Fruit fly (Drosophila melanogaster) whole organism, embryonic: ENCODE measurements around the gene stumps.

Experiments
- B-H1 ChIP-seq: fragments of 200-800 bp; sonication (Bioruptor generic); IDR thresholded peaks from 3 replicates; pipeline ENCODE4 v1.3.6; 2022; ENCODE audit warnings: missing biosample characterization, missing genetic modification characterization
- CG10147 ChIP-seq: fragments of 200-800 bp; sonication (Bioruptor generic); optimal IDR thresholded peaks from 2 replicates; lab custom pipeline; 2019; ENCODE audit warnings: missing biosample characterization, mild to moderate bottlenecking, missing genetic modification characterization, moderate library complexity
- CG10267 ChIP-seq: fragments of 200-800 bp; sonication (Bioruptor generic); optimal IDR thresholded peaks from 2 replicates; lab custom pipeline; 2018; ENCODE audit warnings: missing biosample characterization, mild to moderate bottlenecking, missing genetic modification characterization, moderate library complexity
- CG10979 ChIP-seq: fragments of 200-800 bp; sonication (Bioruptor generic); optimal IDR thresholded peaks from 2 replicates; lab custom pipeline; 2018; ENCODE audit warnings: missing biosample characterization, mild to moderate bottlenecking, missing genetic modification characterization, moderate library complexity
- CG11695 ChIP-seq: fragments of 200-800 bp; sonication (Bioruptor generic); IDR thresholded peaks from 3 replicates; pipeline ENCODE4 v1.3.6; 2022; ENCODE audit warnings: missing biosample characterization, missing genetic modification characterization
- CG13296 ChIP-seq: fragments of 200-800 bp; sonication (Bioruptor generic); optimal IDR thresholded peaks from 3 replicates; lab custom pipeline; 2018; ENCODE audit warnings: missing biosample characterization, mild to moderate bottlenecking, missing genetic modification characterization
- CG15269 ChIP-seq: fragments of 200-800 bp; sonication (Bioruptor generic); optimal IDR thresholded peaks from 2 replicates; lab custom pipeline; 2018; ENCODE audit warnings: missing biosample characterization, mild to moderate bottlenecking, missing genetic modification characterization, moderate library complexity
- CG15514 ChIP-seq: fragments of 200-800 bp; sonication (Bioruptor generic); optimal IDR thresholded peaks from 3 replicates; lab custom pipeline; 2017; ENCODE audit warnings: missing biosample characterization, missing genetic modification characterization, mild to moderate bottlenecking, moderate library complexity, missing genetic modification reagents
- CG17328 ChIP-seq: fragments of 200-800 bp; sonication (Bioruptor generic); IDR thresholded peaks from 2 replicates; pipeline ENCODE4 v1.3.6; 2022; ENCODE audit warnings: missing biosample characterization, missing genetic modification characterization
- CG1792 ChIP-seq: fragments of 200-800 bp; sonication (Bioruptor generic); optimal IDR thresholded peaks from 2 replicates; lab custom pipeline; 2016; ENCODE audit warnings: missing biosample characterization, missing genetic modification characterization
- CG18599 ChIP-seq: fragments of 200-800 bp; sonication (Bioruptor generic); optimal IDR thresholded peaks from 3 replicates; lab custom pipeline; 2017; ENCODE audit warnings: missing biosample characterization, missing genetic modification characterization, mild to moderate bottlenecking, moderate library complexity, missing genetic modification reagents
- CG30403 ChIP-seq: fragments of 200-800 bp; sonication (Bioruptor generic); optimal IDR thresholded peaks from 3 replicates; lab custom pipeline; 2016; ENCODE audit warnings: missing biosample characterization, missing genetic modification characterization
- CG3163 ChIP-seq: fragments of 200-800 bp; sonication (Bioruptor generic); optimal IDR thresholded peaks from 3 replicates; lab custom pipeline; 2016; ENCODE audit warnings: missing biosample characterization, missing genetic modification characterization
- CG3281 ChIP-seq: fragments of 200-800 bp; sonication (Bioruptor generic); optimal IDR thresholded peaks from 3 replicates; lab custom pipeline; 2017; ENCODE audit warnings: missing biosample characterization, mild to moderate bottlenecking, missing genetic modification characterization
- CG34422 ChIP-seq: fragments of 200-800 bp; sonication (Bioruptor generic); IDR thresholded peaks from 3 replicates; pipeline ENCODE4 v1.3.6; 2022; ENCODE audit warnings: missing biosample characterization, missing genetic modification characterization
- CG3995 ChIP-seq: fragments of 200-800 bp; sonication (Bioruptor generic); optimal IDR thresholded peaks from 3 replicates; lab custom pipeline; 2016; ENCODE audit warnings: missing biosample characterization, missing genetic modification characterization
- CG4424 ChIP-seq: fragments of 200-800 bp; sonication (Bioruptor generic); optimal IDR thresholded peaks from 3 replicates; lab custom pipeline; 2016; ENCODE audit warnings: missing biosample characterization, missing genetic modification characterization
- CG6689 ChIP-seq: fragments of 200-800 bp; sonication (Bioruptor generic); IDR thresholded peaks from 2 replicates; pipeline ENCODE4 v1.3.6; 2022; ENCODE audit warnings: missing biosample characterization, missing genetic modification characterization
- CG6813 ChIP-seq: fragments of 200-800 bp; sonication (Bioruptor generic); optimal IDR thresholded peaks from 2 replicates; lab custom pipeline; 2017; ENCODE audit warnings: missing biosample characterization, missing genetic modification characterization, mild to moderate bottlenecking, moderate library complexity, missing genetic modification reagents
- CG7372 ChIP-seq: fragments of 200-800 bp; sonication (Bioruptor generic); IDR thresholded peaks from 2 replicates; pipeline ENCODE4 v1.3.6; 2022; ENCODE audit warnings: missing biosample characterization, missing genetic modification characterization
- CTCF ChIP-seq: fragments of 200-800 bp; sonication (Bioruptor generic); optimal IDR thresholded peaks from 2 replicates; lab custom pipeline; 2017; ENCODE audit warnings: missing biosample characterization, mild to moderate bottlenecking, missing genetic modification characterization, moderate library complexity
- CoRest ChIP-seq: fragments of 200-800 bp; sonication (Bioruptor generic); optimal IDR thresholded peaks from 3 replicates; lab custom pipeline; 2018; ENCODE audit warnings: missing biosample characterization, mild to moderate bottlenecking, missing genetic modification characterization, moderate library complexity
- Fer1 ChIP-seq: fragments of 200-800 bp; sonication (Bioruptor generic); optimal IDR thresholded peaks from 2 replicates; lab custom pipeline; 2017; ENCODE audit warnings: missing biosample characterization, mild to moderate bottlenecking, missing genetic modification characterization
- Fer3 ChIP-seq: fragments of 200-800 bp; sonication (Bioruptor generic); optimal IDR thresholded peaks from 2 replicates; lab custom pipeline; 2018; ENCODE audit warnings: missing biosample characterization, mild to moderate bottlenecking, missing genetic modification characterization, moderate library complexity
- HLH3B ChIP-seq: fragments of 200-800 bp; sonication (Bioruptor generic); IDR thresholded peaks from 2 replicates; pipeline ENCODE4 v1.3.6; 2022; ENCODE audit warnings: missing biosample characterization, missing genetic modification characterization
- Hr51 ChIP-seq, 2 experiments: fragments of 200-800 bp; sonication (Bioruptor generic); optimal IDR thresholded peaks; 2 replicates in 1 of 2; 3 replicates in 1 of 2; lab custom pipeline; 2016 to 2018; ENCODE audit warnings: missing biosample characterization in 2 of 2, missing genetic modification characterization in 2 of 2, mild to moderate bottlenecking in 1 of 2, moderate library complexity in 1 of 2
- Med ChIP-seq: fragments of 200-800 bp; sonication (Bioruptor generic); peaks from one replicate; lab custom pipeline; 2016; ENCODE audit warnings: missing biosample characterization, missing genetic modification characterization, mild to moderate bottlenecking, inconsistent platforms, moderate library complexity
- Meics ChIP-seq: fragments of 200-800 bp; sonication (Bioruptor generic); optimal IDR thresholded peaks from 2 replicates; lab custom pipeline; 2017; ENCODE audit warnings: missing biosample characterization, mild to moderate bottlenecking, missing genetic modification characterization
- Oli ChIP-seq: fragments of 200-800 bp; sonication (Bioruptor generic); optimal IDR thresholded peaks from 2 replicates; lab custom pipeline; 2018; ENCODE audit warnings: missing biosample characterization, mild to moderate bottlenecking, missing genetic modification characterization, moderate library complexity
- Poxn ChIP-seq: fragments of 200-800 bp; sonication (Bioruptor generic); IDR thresholded peaks from 2 replicates; pipeline ENCODE4 v1.3.6; 2022; ENCODE audit warnings: missing biosample characterization, missing genetic modification characterization
- Sox102F ChIP-seq: fragments of 200-800 bp; sonication (Bioruptor generic); optimal IDR thresholded peaks from 2 replicates; lab custom pipeline; 2018; ENCODE audit warnings: missing biosample characterization, mild to moderate bottlenecking, missing genetic modification characterization, moderate library complexity
- ara ChIP-seq: fragments of 200-800 bp; sonication (Bioruptor generic); IDR thresholded peaks from 2 replicates; pipeline ENCODE4 v1.3.6; 2022; ENCODE audit warnings: missing biosample characterization, missing genetic modification characterization
- cwo ChIP-seq: fragments of 200-800 bp; sonication (Bioruptor generic); optimal IDR thresholded peaks from 3 replicates; lab custom pipeline; 2017; ENCODE audit warnings: missing biosample characterization, missing genetic modification characterization, mild to moderate bottlenecking, moderate library complexity, missing genetic modification reagents
- en ChIP-seq: fragments of 200-800 bp; sonication (Bioruptor generic); optimal IDR thresholded peaks from 2 replicates; lab custom pipeline; 2016; ENCODE audit warnings: missing biosample characterization, missing genetic modification characterization
- eve ChIP-seq, 2 experiments: fragments of >200 bp; optimal IDR thresholded peaks; 2 replicates each; lab custom pipeline; 2017; ENCODE audit warnings: missing biosample characterization in 2 of 2, missing genetic modification characterization in 2 of 2
- ftz-f1 ChIP-seq: fragments of 200-800 bp; sonication (Bioruptor generic); optimal IDR thresholded peaks from 2 replicates; lab custom pipeline; 2016; ENCODE audit warnings: missing biosample characterization, missing genetic modification characterization
- gce ChIP-seq: fragments of 200-800 bp; sonication (Bioruptor generic); IDR thresholded peaks from 3 replicates; pipeline ENCODE4 v1.3.6; 2022; ENCODE audit warnings: missing biosample characterization, missing genetic modification characterization
- gro ChIP-seq: fragments of 200-800 bp; sonication (Bioruptor generic); optimal IDR thresholded peaks from 2 replicates; lab custom pipeline; 2016; ENCODE audit warnings: missing biosample characterization, missing genetic modification characterization
- hth ChIP-seq: fragments of >200 bp; optimal IDR thresholded peaks from 2 replicates; lab custom pipeline; 2017; ENCODE audit warnings: inconsistent platforms
- ind ChIP-seq: fragments of 200-800 bp; sonication (Bioruptor generic); optimal IDR thresholded peaks from 3 replicates; lab custom pipeline; 2016; ENCODE audit warnings: missing biosample characterization, missing genetic modification characterization
- lab ChIP-seq: fragments of 200-800 bp; sonication (Bioruptor generic); optimal IDR thresholded peaks from 3 replicates; lab custom pipeline; 2017; ENCODE audit warnings: missing biosample characterization, missing genetic modification characterization, mild to moderate bottlenecking, moderate library complexity, missing genetic modification reagents
- pfk ChIP-seq: fragments of 200-800 bp; sonication (Bioruptor generic); optimal IDR thresholded peaks from 2 replicates; lab custom pipeline; 2018; ENCODE audit warnings: missing biosample characterization, mild to moderate bottlenecking, missing genetic modification characterization, moderate library complexity
- prd ChIP-seq, 3 experiments: fragments of >200 bp in 2 of 3; fragments of 200-800 bp in 1 of 3; sonication (Bioruptor generic) in 1 of 3; optimal IDR thresholded peaks in 2 of 3; IDR thresholded peaks in 1 of 3; 2 replicates in 2 of 3; 3 replicates in 1 of 3; pipeline versions ENCODE4 v1.3.6 to Lab custom; 2017 to 2022; ENCODE audit warnings: missing biosample characterization in 1 of 3, missing genetic modification characterization in 1 of 3
- row ChIP-seq: fragments of 200-800 bp; sonication (Bioruptor generic); IDR thresholded peaks from 3 replicates; pipeline ENCODE4 v1.3.6; 2022; ENCODE audit warnings: missing biosample characterization, missing genetic modification characterization
- so ChIP-seq: fragments of 200-800 bp; sonication (Bioruptor generic); IDR thresholded peaks from 3 replicates; pipeline ENCODE4 v1.3.6; 2022; ENCODE audit warnings: missing biosample characterization, missing genetic modification characterization
- tap ChIP-seq: fragments of 200-800 bp; optimal IDR thresholded peaks from 3 replicates; lab custom pipeline; 2019; ENCODE audit warnings: missing biosample characterization, mild to moderate bottlenecking, missing genetic modification characterization, moderate library complexity

Gene stumps

dm6 chr3R:14576692-14577646 lies at the start of gene stumps (continued):
- TF ChIP-seq hth (lab: Kevin White, UChicago) (no peak), ftz-f1 (GFP tag; lab: Kevin White, UChicago) (no peak), CG34422 (GFP tag; lab: Robert Waterston, UW) (peak; percentile 28; the same call in 1 of the 3 replicates), so (peak; percentile 72; the same call in 2 of the 3 replicates), Med (GFP tag; lab: Kevin White, UChicago) (peak; percentile 73), CG3163 (GFP tag; lab: Kevin White, UChicago) (peak; percentile 94)

DNA sequence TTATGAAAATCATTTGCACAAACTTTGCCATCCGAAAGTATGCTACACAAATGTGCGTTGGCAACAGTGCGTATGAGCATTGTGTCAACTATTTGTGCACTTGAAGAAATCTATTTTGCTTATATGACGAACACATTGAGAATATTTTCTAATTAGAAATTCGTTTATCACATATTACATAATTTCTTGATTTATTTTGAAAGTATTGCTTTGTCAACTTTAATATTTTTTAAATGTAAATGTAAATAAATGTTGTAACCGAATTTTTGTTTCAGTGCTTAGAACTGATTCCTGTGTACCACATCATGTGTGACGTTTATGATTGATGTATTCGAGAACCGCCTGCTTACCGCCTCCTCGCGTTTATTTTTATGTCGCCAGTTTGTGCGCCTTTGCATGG lies 35.0 kb upstream of the stumps start:
- peak in 1 of 2 experiments; percentile 44 for TF ChIP-seq Hr51 (GFP tag; optimal IDR thresholded peaks at IDR 0.05; lab: Kevin White, UChicago)
- TF ChIP-seq CG17328 (GFP tag; lab: Robert Waterston, UW), result peak; percentile 26; the same call in 1 of the 2 replicates
- peak; percentile 11 for TF ChIP-seq CG4424 (GFP tag; lab: Kevin White, UChicago)
- TF ChIP-seq row (GFP tag; lab: Robert Waterston, UW), result peak; percentile 56; the same call in 2 of the 3 replicates
- peak; percentile 55 for TF ChIP-seq lab (GFP tag; lab: Kevin White, UChicago)
- TF ChIP-seq Meics (GFP tag; lab: Kevin White, UChicago), result peak; percentile 45
- TF ChIP-seq CG10267, result no peak
- peak; percentile 21; the same call in 1 of the 2 replicates for TF ChIP-seq HLH3B (GFP tag; lab: Robert Waterston, UW)
- 0 out of 2 replicates have a peak, but pooled peaks have one; percentile 32 for TF ChIP-seq ara (GFP tag; lab: Robert Waterston, UW)
- no peak for TF ChIP-seq Poxn
- TF ChIP-seq CG10979, result no peak
- TF ChIP-seq CoRest (tag; lab: Kevin White, UChicago), result peak; percentile 16
- TF ChIP-seq gce (GFP tag; lab: Robert Waterston, UW), result 0 out of 3 replicates have a peak, but pooled peaks have one; percentile 39
- TF ChIP-seq pfk (GFP tag; lab: Kevin White, UChicago), result no peak
- TF ChIP-seq CG15269 (tag; lab: Kevin White, UChicago), result peak; percentile 39
- TF ChIP-seq tap (tag; lab: Kevin White, UChicago), result peak; percentile 19
- peak; percentile 5 for TF ChIP-seq CG15514 (GFP tag; lab: Kevin White, UChicago)
- TF ChIP-seq CG30403, result peak; percentile 5
- TF ChIP-seq CG18599, result peak; percentile 46
- TF ChIP-seq CG6813 (GFP tag; lab: Kevin White, UChicago), result no peak
- no peak for TF ChIP-seq B-H1 (GFP tag; lab: Robert Waterston, UW)
- peak; percentile 17 for TF ChIP-seq gro
- TF ChIP-seq cwo (GFP tag; lab: Kevin White, UChicago), result peak; percentile 32
- peak; percentile 40 for TF ChIP-seq Fer3 (tag; lab: Kevin White, UChicago)
- peak; percentile 47 for TF ChIP-seq CG10147 (GFP tag; lab: Kevin White, UChicago)
- TF ChIP-seq CG3995 (GFP tag; lab: Kevin White, UChicago), result no peak
- no peak for TF ChIP-seq prd (optimal IDR thresholded peaks at IDR 0.05; lab: Kevin White, UChicago)
- peak; percentile 39; the same call in 1 of the 3 replicates for TF ChIP-seq prd (GFP tag; IDR thresholded peaks at IDR 0.05; lab: Robert Waterston, UW)
- TF ChIP-seq CG6689, result 0 out of 2 replicates have a peak, but pooled peaks have one; percentile 35
- peak; percentile 18 for TF ChIP-seq CG3281
- peak; percentile 16 for TF ChIP-seq ind (GFP tag; lab: Kevin White, UChicago)
- TF ChIP-seq CG7372 (GFP tag; lab: Robert Waterston, UW), result peak; percentile 79
- TF ChIP-seq en (GFP tag; lab: Kevin White, UChicago), result no peak
- TF ChIP-seq CG1792 (GFP tag; lab: Kevin White, UChicago), result no peak
- peak; percentile 37 for TF ChIP-seq Sox102F (GFP tag; lab: Kevin White, UChicago)
- TF ChIP-seq Fer1, result peak; percentile 45
- TF ChIP-seq CG11695, result 0 out of 3 replicates have a peak, but pooled peaks have one; percentile 38
- peak; percentile 9 for TF ChIP-seq Oli (tag; lab: Kevin White, UChicago)
- no peak for TF ChIP-seq CTCF (GFP tag; lab: Kevin White, UChicago)
- peak in 1 of 2 experiments; percentile 36 for TF ChIP-seq eve (GFP tag; optimal IDR thresholded peaks at IDR 0.05; lab: Kevin White, UChicago)
- TF ChIP-seq CG13296, result peak; percentile 1
